Worm (Caenorhabditis elegans) whole organism, L1 larva: ENCODE measurements around the gene sar-1.

ENCODE experiments used
- Y116A8C.19 ChIP-seq: sonication (generic microtip); optimal IDR thresholded peaks from 2 replicates; lab custom pipeline; 2016; ENCODE audit warnings: missing compliant biosample characterization, missing genetic modification characterization, borderline replicate concordance
- ama-1 ChIP-seq: fragments of 150-350 bp; optimal IDR thresholded peaks from 2 replicates; lab custom pipeline; 2014
- dpl-1 ChIP-seq, 3 experiments: fragments of 150-350 bp in 2 of 3; sonication (generic microtip) in 1 of 3; optimal IDR thresholded peaks; 2 replicates each; lab custom pipeline; 2014 to 2017; ENCODE audit warnings: missing biosample characterization in 3 of 3, missing genetic modification characterization in 3 of 3, missing genetic modification reagents in 3 of 3
- efl-1 ChIP-seq, 4 experiments: fragments of 150-350 bp; optimal IDR thresholded peaks in 3 of 4; peaks in 1 of 4; 1 replicate in 1 of 4; 2 replicates in 3 of 4; lab custom pipeline; 2014; ENCODE audit warnings: missing biosample characterization in 2 of 4, missing genetic modification characterization in 2 of 4, missing genetic modification reagents in 2 of 4
- elt-3 ChIP-seq, 6 experiments: fragments of 150-350 bp in 1 of 6; sonication (generic microtip); optimal IDR thresholded peaks; 2 replicates each; lab custom pipeline; 2017 to 2018; ENCODE audit warnings: missing biosample characterization in 6 of 6, missing genetic modification characterization in 6 of 6, inconsistent platforms in 1 of 6
- fkh-10 ChIP-seq: sonication (generic microtip); optimal IDR thresholded peaks from 2 replicates; lab custom pipeline; 2017; ENCODE audit warnings: missing biosample characterization, missing genetic modification reagents, missing genetic modification characterization
- lsy-2 ChIP-seq, 2 experiments: fragments of 150-350 bp; optimal IDR thresholded peaks; 2 replicates each; lab custom pipeline; 2014; ENCODE audit warnings: missing biosample characterization in 2 of 2, missing genetic modification characterization in 2 of 2
- nhr-11 ChIP-seq: fragments of 150-350 bp; optimal IDR thresholded peaks from 2 replicates; lab custom pipeline; 2014; ENCODE audit warnings: missing biosample characterization, missing genetic modification characterization
- pqm-1 ChIP-seq: sonication (generic microtip); optimal IDR thresholded peaks from 3 replicates; lab custom pipeline; 2017; ENCODE audit warnings: missing biosample characterization, missing genetic modification characterization
- snu-23 ChIP-seq: sonication (generic microtip); optimal IDR thresholded peaks from 2 replicates; lab custom pipeline; 2016; ENCODE audit warnings: missing genetic modification characterization, missing compliant biosample characterization
- unc-130 ChIP-seq: fragments of 150-350 bp; optimal IDR thresholded peaks from 2 replicates; lab custom pipeline; 2017; ENCODE audit warnings: missing biosample characterization, missing genetic modification characterization, inconsistent platforms
- xbp-1 ChIP-seq: sonication (generic microtip); optimal IDR thresholded peaks from 2 replicates; lab custom pipeline; 2016; ENCODE audit warnings: missing genetic modification characterization, missing compliant biosample characterization
- ztf-4 ChIP-seq: fragments of 150-350 bp; optimal IDR thresholded peaks from 2 replicates; lab custom pipeline; 2014; ENCODE audit warnings: missing biosample characterization, missing genetic modification characterization

- TF ChIP-seq elt-3 (tag; optimal IDR thresholded peaks at IDR 0.05; lab: Kevin White, UChicago) (no peak), nhr-11 (tag; lab: Kevin White, UChicago) (no peak), pqm-1 (no peak), ztf-4 (no peak), xbp-1 (tag; lab: Kevin White, UChicago) (no peak), ama-1 (lab: Kevin White, UChicago) (no peak), dpl-1 (GFP tag; optimal IDR thresholded peaks at IDR 0.05; lab: Kevin White, UChicago) (no peak), efl-1 (optimal IDR thresholded peaks at IDR 0.05; lab: Kevin White, UChicago) (no peak), efl-1 (GFP tag; optimal IDR thresholded peaks at IDR 0.05 in 1 of 2; lab: Kevin White, UChicago) (no peak), lsy-2 (tag; optimal IDR thresholded peaks at IDR 0.05; lab: Kevin White, UChicago) (no peak), snu-23 (GFP tag; lab: Kevin White, UChicago) (no peak), Y116A8C.19 (tag; lab: Kevin White, UChicago) (no peak), unc-130 (tag; lab: Kevin White, UChicago) (no peak), fkh-10 (GFP tag; lab: Kevin White, UChicago) (no peak)
Observed at ce11 chrIV:4524943-4525342, 11.8 kb upstream of the sar-1 start, which contains the start of gene ZK180.6.
